Worm (Caenorhabditis elegans) whole organism, young adult: Measurements from ENCODE around the gene arl-5.
A peak's percentile ranks its signal among the peaks of the same experiment; 100 is the strongest.

Source experiments
- Y95B8A.8 ChIP-seq: fragments of 200-800 bp; sonication (Bioruptor generic); IDR thresholded peaks from 2 replicates; pipeline ENCODE4 v1.3.6; 2022; ENCODE audit warnings: missing genetic modification reagents, missing genetic modification characterization, missing compliant biosample characterization
- atf-7 ChIP-seq: sonication (generic microtip); optimal IDR thresholded peaks from 2 replicates; lab custom pipeline; 2017; ENCODE audit warnings: mild to moderate bottlenecking, missing genetic modification characterization, missing compliant biosample characterization
- attf-5 ChIP-seq: fragments of 200-800 bp; sonication (Bioruptor generic); optimal IDR thresholded peaks from 2 replicates; lab custom pipeline; 2018; ENCODE audit warnings: mild to moderate bottlenecking, missing genetic modification characterization, missing compliant biosample characterization
- madf-10 ChIP-seq: sonication (generic microtip); optimal IDR thresholded peaks from 2 replicates; lab custom pipeline; 2016; ENCODE audit warnings: mild to moderate bottlenecking, missing genetic modification characterization, missing compliant biosample characterization
- nhr-90 ChIP-seq: sonication (generic microtip); optimal IDR thresholded peaks from 2 replicates; lab custom pipeline; 2016; ENCODE audit warnings: missing genotype, mild to moderate bottlenecking, missing genetic modification characterization, missing compliant biosample characterization
- snpc-4 ChIP-seq, 5 experiments: fragments of 150-350 bp in 1 of 5; sonication (generic microtip) in 4 of 5; optimal IDR thresholded peaks; 2 replicates each; lab custom pipeline; 2014 to 2018; ENCODE audit warnings: missing genetic modification characterization in 5 of 5, missing biosample characterization in 3 of 5, antibody characterized with exemption in 2 of 5, mild to moderate bottlenecking in 2 of 5, missing compliant biosample characterization in 2 of 5, missing genotype in 2 of 5, moderate library complexity in 2 of 5, missing genetic modification reagents in 1 of 5

DNA sequence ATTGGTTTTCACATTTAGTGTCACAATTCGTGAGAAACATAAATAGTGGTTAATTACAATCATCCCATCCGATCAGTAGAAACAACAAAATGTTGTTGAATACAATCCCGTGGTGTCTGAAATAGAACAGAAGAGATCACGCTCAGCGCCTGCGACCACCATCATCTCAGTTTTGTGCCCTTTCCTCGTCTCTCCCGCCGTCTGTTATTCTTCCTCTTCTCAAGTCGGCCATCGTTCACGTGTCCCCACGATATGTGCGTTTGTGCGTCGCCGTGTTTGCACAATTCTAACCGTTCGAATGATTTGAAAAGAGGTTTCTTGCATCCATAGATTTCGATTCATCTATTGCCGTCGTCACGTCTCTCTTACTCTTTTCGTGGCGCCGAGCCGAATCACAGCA is 4.3 kb upstream of the arl-5 start, which contains the start of gene panl-3:
- no peak for TF ChIP-seq nhr-90 (tag; lab: Kevin White, UChicago)
- TF ChIP-seq atf-7 = no peak
- TF ChIP-seq attf-5 = peak; percentile 88
- no peak for TF ChIP-seq madf-10 (tag; lab: Kevin White, UChicago)
- TF ChIP-seq Y95B8A.8 (GFP tag; lab: Robert Waterston, UW) = no peak
- TF ChIP-seq snpc-4 (GFP tag; optimal IDR thresholded peaks at IDR 0.05; lab: Kevin White, UChicago) = no peak
- peak in 2 of 4 experiments; percentile 31 to 38 for TF ChIP-seq snpc-4 (tag; optimal IDR thresholded peaks at IDR 0.05; lab: Kevin White, UChicago)
